Worm (Caenorhabditis elegans) whole organism, L2 larva: ENCODE results near the gene ZK1086.3.

Experiments
- C34F6.9 ChIP-seq: fragments of 150-350 bp; optimal IDR thresholded peaks from 2 replicates; lab custom pipeline; 2014; ENCODE audit warnings: missing biosample characterization, missing genetic modification characterization
- F13H6.1 ChIP-seq: sonication (generic microtip); optimal IDR thresholded peaks from 2 replicates; lab custom pipeline; 2016; ENCODE audit warnings: missing genetic modification characterization, missing compliant biosample characterization
- R02D3.7 ChIP-seq: fragments of 150-350 bp; optimal IDR thresholded peaks from 2 replicates; lab custom pipeline; 2014; ENCODE audit warnings: missing biosample characterization, missing genetic modification characterization
- Y55F3AM.14 ChIP-seq: fragments of 200-800 bp; sonication (Bioruptor generic); optimal IDR thresholded peaks from 2 replicates; lab custom pipeline; 2018; ENCODE audit warnings: mild to moderate bottlenecking, missing genetic modification characterization, missing compliant biosample characterization
- ZK546.5 ChIP-seq: sonication (generic microtip); optimal IDR thresholded peaks from 2 replicates; lab custom pipeline; 2017; ENCODE audit warnings: missing biosample characterization, missing genetic modification characterization
- alr-1 ChIP-seq: fragments of 150-350 bp; optimal IDR thresholded peaks from 2 replicates; lab custom pipeline; 2014; ENCODE audit warnings: missing biosample characterization, missing genetic modification characterization
- aly-2 ChIP-seq: fragments of 150-350 bp; optimal IDR thresholded peaks from 2 replicates; lab custom pipeline; 2014; ENCODE audit warnings: missing biosample characterization, missing genetic modification characterization
- ama-1 ChIP-seq: fragments of 150-350 bp; optimal IDR thresholded peaks from 2 replicates; lab custom pipeline; 2018; ENCODE audit warnings: inconsistent platforms
- blmp-1 ChIP-seq: sonication (generic microtip); optimal IDR thresholded peaks from 2 replicates; lab custom pipeline; 2017; ENCODE audit warnings: missing genetic modification characterization, mild to moderate bottlenecking, missing compliant biosample characterization, antibody characterized with exemption, moderate library complexity; ENCODE audit not compliant: insufficient read depth
- ceh-16 ChIP-seq: fragments of 150-350 bp; optimal IDR thresholded peaks from 2 replicates; lab custom pipeline; 2014; ENCODE audit warnings: missing biosample characterization, missing genetic modification characterization
- ceh-82 ChIP-seq: fragments of 150-350 bp; optimal IDR thresholded peaks from 2 replicates; lab custom pipeline; 2014; ENCODE audit warnings: missing biosample characterization, missing genetic modification characterization
- crh-2 ChIP-seq: sonication (generic microtip); optimal IDR thresholded peaks from 2 replicates; lab custom pipeline; 2017; ENCODE audit warnings: missing biosample characterization, missing genetic modification characterization
- egl-27 ChIP-seq: sonication (generic microtip); optimal IDR thresholded peaks from 3 replicates; lab custom pipeline; 2017; ENCODE audit warnings: missing biosample characterization, missing genetic modification reagents, missing genetic modification characterization
- elt-1 ChIP-seq: fragments of 150-350 bp; optimal IDR thresholded peaks from 2 replicates; lab custom pipeline; 2014; ENCODE audit warnings: missing biosample characterization, missing genetic modification characterization
- elt-3 ChIP-seq: sonication (generic microtip); optimal IDR thresholded peaks from 2 replicates; lab custom pipeline; 2017; ENCODE audit warnings: missing biosample characterization, missing genetic modification characterization
- fos-1 ChIP-seq: fragments of 150-350 bp; optimal IDR thresholded peaks from 2 replicates; lab custom pipeline; 2014; ENCODE audit warnings: missing biosample characterization, missing genetic modification characterization
- gmeb-1 ChIP-seq: fragments of 150-350 bp; optimal IDR thresholded peaks from 2 replicates; lab custom pipeline; 2014; ENCODE audit warnings: missing biosample characterization, missing genetic modification characterization
- lin-11 ChIP-seq: fragments of 150-350 bp; sonication (generic microtip); optimal IDR thresholded peaks from 2 replicates; lab custom pipeline; 2014; ENCODE audit warnings: missing biosample characterization, missing genetic modification characterization, inconsistent platforms, mixed read lengths
- lin-13 ChIP-seq: fragments of 150-350 bp; optimal IDR thresholded peaks from 2 replicates; lab custom pipeline; 2014; ENCODE audit warnings: missing biosample characterization, missing genetic modification reagents, missing genetic modification characterization
- lin-39 ChIP-seq: fragments of 150-350 bp; optimal IDR thresholded peaks from 2 replicates; lab custom pipeline; 2014; ENCODE audit warnings: missing biosample characterization, missing genetic modification reagents, missing genetic modification characterization
- lsy-2 ChIP-seq, 2 experiments: fragments of 150-350 bp in 1 of 2; sonication (generic microtip) in 1 of 2; optimal IDR thresholded peaks; 2 replicates each; lab custom pipeline; 2014 to 2017; ENCODE audit warnings: missing biosample characterization in 2 of 2, missing genetic modification characterization in 2 of 2
- mab-5 ChIP-seq: fragments of 150-350 bp; optimal IDR thresholded peaks from 2 replicates; lab custom pipeline; 2014; ENCODE audit warnings: missing biosample characterization, missing genetic modification characterization
- mbf-1 ChIP-seq: sonication (generic microtip); optimal IDR thresholded peaks from 2 replicates; lab custom pipeline; 2017; ENCODE audit warnings: missing biosample characterization, missing genetic modification characterization
- mdl-1 ChIP-seq, 2 experiments: fragments of 150-350 bp in 1 of 2; sonication (generic microtip) in 1 of 2; optimal IDR thresholded peaks; 2 replicates each; lab custom pipeline; 2017; ENCODE audit warnings: missing biosample characterization in 2 of 2, missing genetic modification characterization in 2 of 2
- nhr-10 ChIP-seq: sonication (generic microtip); optimal IDR thresholded peaks from 2 replicates; lab custom pipeline; 2017; ENCODE audit warnings: missing biosample characterization, missing genetic modification characterization
- nhr-11 ChIP-seq: fragments of 150-350 bp; optimal IDR thresholded peaks from 2 replicates; lab custom pipeline; 2014; ENCODE audit warnings: missing biosample characterization, missing genetic modification characterization
- nhr-12 ChIP-seq: fragments of 150-350 bp; optimal IDR thresholded peaks from 2 replicates; lab custom pipeline; 2014; ENCODE audit warnings: missing biosample characterization, missing genetic modification characterization
- nhr-129 ChIP-seq: fragments of 150-350 bp; optimal IDR thresholded peaks from 2 replicates; lab custom pipeline; 2014; ENCODE audit warnings: missing biosample characterization, missing genetic modification characterization
- nhr-21 ChIP-seq: fragments of 150-350 bp; optimal IDR thresholded peaks from 2 replicates; lab custom pipeline; 2014; ENCODE audit warnings: missing biosample characterization, missing genetic modification characterization
- nhr-23 ChIP-seq: fragments of 150-350 bp; optimal IDR thresholded peaks from 2 replicates; lab custom pipeline; 2014; ENCODE audit warnings: missing biosample characterization, missing genetic modification reagents, missing genetic modification characterization
- nhr-237 ChIP-seq: fragments of 150-350 bp; optimal IDR thresholded peaks from 2 replicates; lab custom pipeline; 2014; ENCODE audit warnings: missing biosample characterization, missing genetic modification characterization
- nhr-25 ChIP-seq: fragments of 150-350 bp; sonication (generic microtip); optimal IDR thresholded peaks from 3 replicates; lab custom pipeline; 2014; ENCODE audit warnings: missing biosample characterization, missing genetic modification characterization
- nhr-6 ChIP-seq: fragments of 150-350 bp; optimal IDR thresholded peaks from 2 replicates; lab custom pipeline; 2014; ENCODE audit warnings: missing biosample characterization, missing genetic modification characterization
- nhr-77 ChIP-seq: fragments of 150-350 bp; optimal IDR thresholded peaks from 2 replicates; lab custom pipeline; 2014; ENCODE audit warnings: missing biosample characterization, missing genetic modification characterization
- sem-4 ChIP-seq: fragments of 150-350 bp; optimal IDR thresholded peaks from 2 replicates; lab custom pipeline; 2014; ENCODE audit warnings: missing biosample characterization, missing genetic modification reagents, missing genetic modification characterization
- skn-1 ChIP-seq: sonication (generic microtip); optimal IDR thresholded peaks from 2 replicates; lab custom pipeline; 2017; ENCODE audit warnings: missing biosample characterization, missing genetic modification characterization
- sma-3 ChIP-seq: sonication (generic microtip); optimal IDR thresholded peaks from 2 replicates; lab custom pipeline; 2016; ENCODE audit warnings: missing genetic modification reagents, missing genetic modification characterization, missing compliant biosample characterization
- sma-9 ChIP-seq, 2 experiments: fragments of 150-350 bp in 1 of 2; sonication (generic microtip) in 1 of 2; optimal IDR thresholded peaks; 2 replicates each; lab custom pipeline; 2014 to 2016; ENCODE audit warnings: missing genetic modification characterization in 2 of 2, mild to moderate bottlenecking in 1 of 2, missing biosample characterization in 1 of 2, missing compliant biosample characterization in 1 of 2, missing genetic modification reagents in 1 of 2, moderate library complexity in 1 of 2
- snpc-4 ChIP-seq: fragments of 150-350 bp; optimal IDR thresholded peaks from 2 replicates; lab custom pipeline; 2014; ENCODE audit warnings: missing biosample characterization, missing genetic modification characterization
- unc-39 ChIP-seq: fragments of 150-350 bp; optimal IDR thresholded peaks from 2 replicates; lab custom pipeline; 2014; ENCODE audit warnings: missing biosample characterization, missing genetic modification characterization
- unc-55 ChIP-seq: fragments of 150-350 bp; sonication (generic microtip); optimal IDR thresholded peaks from 3 replicates; lab custom pipeline; 2014; ENCODE audit warnings: missing biosample characterization, missing genetic modification reagents, missing genetic modification characterization
- unc-62 ChIP-seq: fragments of 150-350 bp; optimal IDR thresholded peaks from 2 replicates; lab custom pipeline; 2014; ENCODE audit warnings: missing biosample characterization, missing genetic modification reagents, missing genetic modification characterization
- zag-1 ChIP-seq: fragments of 150-350 bp; optimal IDR thresholded peaks from 2 replicates; lab custom pipeline; 2014; ENCODE audit warnings: missing biosample characterization, missing genetic modification characterization
- ztf-11 ChIP-seq: sonication (generic microtip); optimal IDR thresholded peaks from 2 replicates; lab custom pipeline; 2017; ENCODE audit warnings: missing biosample characterization, missing genetic modification characterization
- ztf-4 ChIP-seq: fragments of 150-350 bp; optimal IDR thresholded peaks from 2 replicates; lab custom pipeline; 2014; ENCODE audit warnings: missing biosample characterization, missing genetic modification characterization

ZK1086.3 gene

DNA sequence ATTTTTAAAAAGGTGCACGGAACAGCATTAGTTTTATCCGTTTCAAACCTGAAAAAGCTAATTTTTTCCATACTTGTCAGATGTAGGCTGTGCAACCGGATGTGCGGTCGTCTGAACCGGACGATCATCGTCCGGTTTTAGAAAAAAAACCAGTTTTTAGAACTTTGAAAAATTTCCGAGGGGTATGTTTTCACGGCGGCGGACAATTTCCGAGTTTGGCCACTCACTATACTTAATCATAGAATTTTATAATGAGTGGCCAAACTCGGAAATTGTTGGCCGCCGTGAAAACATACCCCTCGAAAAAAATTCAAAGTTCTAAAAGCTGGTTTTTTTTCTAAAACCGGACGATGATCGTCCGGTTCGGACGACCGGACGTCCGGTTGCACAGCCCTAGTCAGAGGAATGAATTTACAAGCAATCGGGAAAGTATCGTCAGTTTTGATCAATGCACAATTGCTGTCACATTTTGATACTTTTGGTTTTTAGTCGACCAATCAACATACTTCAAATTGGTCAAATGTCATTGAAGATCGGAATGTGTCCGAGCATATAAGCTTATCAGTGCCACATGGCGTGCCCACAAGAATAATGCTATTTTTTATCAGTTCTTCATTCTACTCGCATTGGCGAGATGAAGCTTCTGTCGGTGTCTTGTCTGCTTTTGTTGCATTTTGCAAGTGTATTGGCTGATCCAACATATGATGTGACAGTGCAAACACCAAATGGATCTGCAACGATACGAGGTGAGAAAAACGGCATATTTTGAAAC, 30.8 kb upstream of the ZK1086.3 start, which contains the start of gene cest-13:
Gene cest-13, plus strand, starts transcription at position 562 of the 772 bp plus-strand sequence.
- TF ChIP-seq gmeb-1 (tag; lab: Kevin White, UChicago) = no peak
- no peak for TF ChIP-seq aly-2 (tag; lab: Kevin White, UChicago)
- TF ChIP-seq nhr-25 (tag; lab: Kevin White, UChicago) = no peak
- no peak for TF ChIP-seq nhr-21 (tag; lab: Kevin White, UChicago)
- no peak for TF ChIP-seq ZK546.5 (tag; lab: Kevin White, UChicago)
- peak; percentile 67 for TF ChIP-seq sma-9 (GFP tag; optimal IDR thresholded peaks at IDR 0.05; lab: Kevin White, UChicago)
- TF ChIP-seq sma-9 (tag; optimal IDR thresholded peaks at IDR 0.05; lab: Kevin White, UChicago) = no peak
- peak; percentile 44 for TF ChIP-seq crh-2 (tag; lab: Kevin White, UChicago)
- TF ChIP-seq elt-3 (tag; lab: Kevin White, UChicago) = no peak
- no peak for TF ChIP-seq nhr-23 (tag; lab: Kevin White, UChicago)
- TF ChIP-seq egl-27 = no peak
- TF ChIP-seq ceh-16 (tag; lab: Kevin White, UChicago) = no peak
- no peak for TF ChIP-seq snpc-4 (tag; lab: Kevin White, UChicago)
- TF ChIP-seq fos-1 = peak; percentile 35
- no peak for TF ChIP-seq elt-1 (tag; lab: Kevin White, UChicago)

ce11 chrX:13767282-13767681, 23.4 kb upstream of the ZK1086.3 start:
- no peak for TF ChIP-seq nhr-21 (tag; lab: Kevin White, UChicago)
- no peak for TF ChIP-seq gmeb-1 (tag; lab: Kevin White, UChicago)
- peak; percentile 11 for TF ChIP-seq fos-1
- TF ChIP-seq sma-3 (GFP tag; lab: Kevin White, UChicago) = no peak
- TF ChIP-seq sma-9 (GFP tag; optimal IDR thresholded peaks at IDR 0.05; lab: Kevin White, UChicago) = peak; percentile 10
- TF ChIP-seq sma-9 (tag; optimal IDR thresholded peaks at IDR 0.05; lab: Kevin White, UChicago) = no peak

DNA sequence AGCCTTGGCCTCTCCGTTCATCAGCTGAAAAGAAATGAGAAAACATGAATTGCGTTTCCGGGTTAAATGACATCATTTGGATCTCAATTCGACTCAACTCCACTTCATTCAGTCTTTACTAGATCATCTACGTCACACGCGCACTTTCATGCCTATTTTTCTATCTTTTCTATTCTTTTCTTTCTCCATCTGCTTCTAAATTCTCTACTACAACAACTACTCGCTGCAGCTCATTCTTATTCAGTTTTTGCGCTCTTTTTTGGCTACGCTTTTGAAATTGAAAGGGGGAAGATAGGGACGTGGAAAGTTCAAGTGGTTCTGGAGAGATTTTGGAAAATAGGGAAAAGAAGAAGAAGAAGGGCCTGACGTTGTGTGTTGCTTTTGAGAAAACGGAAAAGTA, 22.1 kb upstream of the ZK1086.3 start:
- TF ChIP-seq alr-1 = no peak
- TF ChIP-seq mab-5 = no peak
- TF ChIP-seq nhr-23 (tag; lab: Kevin White, UChicago) = no peak
- no peak for TF ChIP-seq gmeb-1 (tag; lab: Kevin White, UChicago)
- TF ChIP-seq lin-13 (GFP tag; lab: Kevin White, UChicago) = peak; percentile 36
- no peak for TF ChIP-seq snpc-4 (tag; lab: Kevin White, UChicago)
- TF ChIP-seq crh-2 (tag; lab: Kevin White, UChicago) = peak; percentile 84
- TF ChIP-seq C34F6.9 = peak; percentile 65
- no peak for TF ChIP-seq sma-3 (GFP tag; lab: Kevin White, UChicago)
- no peak for TF ChIP-seq unc-39
- no peak for TF ChIP-seq skn-1
- peak; percentile 14 for TF ChIP-seq sem-4 (tag; lab: Kevin White, UChicago)
- TF ChIP-seq ztf-11 (tag; lab: Kevin White, UChicago) = no peak
- peak; percentile 95 for TF ChIP-seq unc-55
- TF ChIP-seq nhr-10 (tag; lab: Kevin White, UChicago) = no peak
- no peak for TF ChIP-seq unc-62 (GFP tag; lab: Kevin White, UChicago)
- peak; percentile 54 for TF ChIP-seq nhr-6
- TF ChIP-seq egl-27 = peak; percentile 71
- TF ChIP-seq nhr-237 = no peak
- no peak for TF ChIP-seq mbf-1
- peak; percentile 29 for TF ChIP-seq lin-11 (tag; lab: Kevin White, UChicago)
- TF ChIP-seq lsy-2 (tag; optimal IDR thresholded peaks at IDR 0.05; lab: Kevin White, UChicago) = peak; percentile 17 to 72
- no peak for TF ChIP-seq fos-1
- no peak for TF ChIP-seq ceh-82
- peak; percentile 47 for TF ChIP-seq ztf-4 (tag; lab: Kevin White, UChicago)
- no peak for TF ChIP-seq nhr-12
- TF ChIP-seq nhr-11 = no peak
- no peak for TF ChIP-seq blmp-1 (tag; lab: Kevin White, UChicago)
- peak; percentile 80 for TF ChIP-seq sma-9 (GFP tag; optimal IDR thresholded peaks at IDR 0.05; lab: Kevin White, UChicago)
- no peak for TF ChIP-seq sma-9 (tag; optimal IDR thresholded peaks at IDR 0.05; lab: Kevin White, UChicago)
- no peak for TF ChIP-seq nhr-77 (tag; lab: Kevin White, UChicago)
- peak; percentile 35 for TF ChIP-seq nhr-129
- TF ChIP-seq mdl-1 (tag; optimal IDR thresholded peaks at IDR 0.05; lab: Kevin White, UChicago) = peak in 1 of 2 experiments; percentile 42
- TF ChIP-seq elt-3 (tag; lab: Kevin White, UChicago) = no peak
- TF ChIP-seq ama-1 (lab: Kevin White, UChicago) = peak; percentile 27
- TF ChIP-seq nhr-21 (tag; lab: Kevin White, UChicago) = peak; percentile 50
- TF ChIP-seq ZK546.5 (tag; lab: Kevin White, UChicago) = no peak
- TF ChIP-seq F13H6.1 (tag; lab: Kevin White, UChicago) = peak; percentile 48
- TF ChIP-seq lin-39 (tag; lab: Kevin White, UChicago) = no peak
- no peak for TF ChIP-seq R02D3.7 (tag; lab: Kevin White, UChicago)
- peak; percentile 37 for TF ChIP-seq Y55F3AM.14 (GFP tag; lab: Kevin White, UChicago)
- peak; percentile 80 for TF ChIP-seq zag-1
- TF ChIP-seq elt-1 (tag; lab: Kevin White, UChicago) = no peak
- TF ChIP-seq aly-2 (tag; lab: Kevin White, UChicago) = no peak
- TF ChIP-seq, all 48 proteins: peak for 18
